Fruit fly (Drosophila melanogaster): Measurements from ENCODE around the gene Gr97a.

DNA sequence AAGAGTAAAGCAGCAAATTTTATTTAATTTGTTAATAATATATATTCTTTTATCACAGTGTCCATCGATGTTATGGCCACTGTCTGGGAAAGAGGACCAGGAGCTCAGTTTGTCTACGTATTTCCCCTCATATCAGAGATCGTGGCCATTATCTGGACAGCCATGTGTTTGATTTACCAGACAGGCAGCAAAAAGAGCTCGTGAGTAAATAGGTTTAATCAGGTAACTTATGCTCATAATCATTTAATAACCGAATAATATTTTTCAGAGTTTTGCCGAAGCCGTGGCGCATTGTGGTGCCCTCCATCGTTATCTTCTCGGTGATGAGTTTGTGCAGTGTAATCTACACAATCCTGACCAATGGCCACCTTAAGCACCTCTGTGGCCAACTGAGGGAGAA lies 18.2 kb upstream of the Gr97a start:
- TF ChIP-seq fru (GFP tag; optimal IDR thresholded peaks at IDR 0.05) (no peak), Hr78 (GFP tag; optimal IDR thresholded peaks at IDR 0.05) (no peak), pan (optimal IDR thresholded peaks at IDR 0.05) (no peak), lola (GFP tag; optimal IDR thresholded peaks at IDR 0.05) (no peak), Hnf4 (GFP tag; optimal IDR thresholded peaks at IDR 0.05) (no peak), psq (GFP tag; optimal IDR thresholded peaks at IDR 0.05) (no peak), CrebA (GFP tag; optimal IDR thresholded peaks at IDR 0.05; ENCODE audit: borderline replicate concordance) (no peak), usp (GFP tag; optimal IDR thresholded peaks at IDR 0.05) (no peak), dmrt93B (GFP tag; optimal IDR thresholded peaks at IDR 0.05) (no peak), Sp1 (GFP tag; optimal IDR thresholded peaks at IDR 0.05) (no peak), N (GFP tag; optimal IDR thresholded peaks at IDR 0.05) (no peak), OdsH (GFP tag; optimal IDR thresholded peaks at IDR 0.05) (no peak)
